Fruit fly (Drosophila melanogaster) whole organism, embryonic: Measurements from ENCODE around the gene Spn38F.

Experiments used
- ATbp ChIP-seq: fragments of 200-800 bp; sonication (Bioruptor generic); optimal IDR thresholded peaks from 2 replicates; lab custom pipeline; 2017; ENCODE audit warnings: missing biosample characterization, mild to moderate bottlenecking, missing genetic modification characterization, missing genetic modification reagents
- Ada2b ChIP-seq: fragments of 200-800 bp; sonication (Bioruptor generic); IDR thresholded peaks from 2 replicates; pipeline ENCODE4 v1.3.6; 2022; ENCODE audit warnings: missing biosample characterization, missing genetic modification characterization
- B-H1 ChIP-seq: fragments of 200-800 bp; sonication (Bioruptor generic); IDR thresholded peaks from 3 replicates; pipeline ENCODE4 v1.3.6; 2022; ENCODE audit warnings: missing biosample characterization, missing genetic modification characterization
- Bgb ChIP-seq: fragments of 200-800 bp; sonication (Bioruptor generic); IDR thresholded peaks from 2 replicates; pipeline ENCODE4 v1.3.6; 2022; ENCODE audit warnings: missing biosample characterization, missing genetic modification characterization; ENCODE audit not compliant: partially characterized antibody
- CG10431 ChIP-seq: fragments of 200-800 bp; sonication (Bioruptor generic); optimal IDR thresholded peaks from 3 replicates; lab custom pipeline; 2018; ENCODE audit warnings: missing biosample characterization, mild to moderate bottlenecking, missing genetic modification characterization
- CG10462 ChIP-seq: fragments of 200-800 bp; sonication (Bioruptor generic); optimal IDR thresholded peaks from 2 replicates; lab custom pipeline; 2016; ENCODE audit warnings: missing biosample characterization, missing genetic modification characterization
- CG10543 ChIP-seq: fragments of 200-800 bp; sonication (Bioruptor generic); optimal IDR thresholded peaks from 3 replicates; lab custom pipeline; 2017; ENCODE audit warnings: missing biosample characterization, mild to moderate bottlenecking, missing genetic modification characterization, moderate library complexity
- CG10959 ChIP-seq: fragments of 200-800 bp; sonication (Bioruptor generic); IDR thresholded peaks from 2 replicates; pipeline ENCODE4 v1.3.6; 2022; ENCODE audit warnings: missing biosample characterization, missing genetic modification characterization
- CG11696 ChIP-seq: fragments of 200-800 bp; sonication (Bioruptor generic); IDR thresholded peaks from 2 replicates; pipeline ENCODE4 v1.3.6; 2022; ENCODE audit warnings: missing biosample characterization, missing genetic modification characterization
- CG1529 ChIP-seq: fragments of 200-800 bp; sonication (Bioruptor generic); optimal IDR thresholded peaks from 3 replicates; lab custom pipeline; 2018; ENCODE audit warnings: missing biosample characterization, missing genetic modification characterization
- CG15696 ChIP-seq: fragments of 200-800 bp; sonication (Bioruptor generic); optimal IDR thresholded peaks from 2 replicates; lab custom pipeline; 2019; ENCODE audit warnings: missing biosample characterization, mild to moderate bottlenecking, missing genetic modification characterization, moderate library complexity
- CG18476 ChIP-seq: fragments of 200-800 bp; sonication (Bioruptor generic); optimal IDR thresholded peaks from 2 replicates; lab custom pipeline; 2016; ENCODE audit warnings: missing biosample characterization, mild to moderate bottlenecking, missing genetic modification characterization
- CG31441 ChIP-seq: fragments of 200-800 bp; sonication (Bioruptor generic); IDR thresholded peaks from 2 replicates; pipeline ENCODE4 v1.3.6; 2022; ENCODE audit warnings: missing biosample characterization, missing genetic modification characterization
- CG34422 ChIP-seq: fragments of 200-800 bp; sonication (Bioruptor generic); IDR thresholded peaks from 3 replicates; pipeline ENCODE4 v1.3.6; 2022; ENCODE audit warnings: missing biosample characterization, missing genetic modification characterization
- CG6683 ChIP-seq: fragments of 200-800 bp; sonication (Bioruptor generic); optimal IDR thresholded peaks from 2 replicates; lab custom pipeline; 2017; ENCODE audit warnings: missing biosample characterization, mild to moderate bottlenecking, missing genetic modification characterization, missing genetic modification reagents
- CG6813 ChIP-seq: fragments of 200-800 bp; sonication (Bioruptor generic); optimal IDR thresholded peaks from 2 replicates; lab custom pipeline; 2017; ENCODE audit warnings: missing biosample characterization, missing genetic modification characterization, mild to moderate bottlenecking, moderate library complexity, missing genetic modification reagents
- CG7357 ChIP-seq: fragments of 200-800 bp; sonication (Bioruptor generic); IDR thresholded peaks from 3 replicates; pipeline ENCODE4 v1.3.6; 2022; ENCODE audit warnings: missing biosample characterization, missing genetic modification characterization
- CG9215 ChIP-seq: fragments of 200-800 bp; sonication (Bioruptor generic); IDR thresholded peaks from 2 replicates; pipeline ENCODE4 v1.3.6; 2022; ENCODE audit warnings: missing biosample characterization, missing genetic modification characterization
- CkIIα-i1 ChIP-seq: fragments of 200-800 bp; sonication (Bioruptor generic); IDR thresholded peaks from 2 replicates; pipeline ENCODE4 v1.3.6; 2022; ENCODE audit warnings: missing biosample characterization, missing genetic modification characterization
- Dll ChIP-seq: fragments of 200-800 bp; sonication (Bioruptor generic); IDR thresholded peaks from 4 replicates; pipeline ENCODE4 v1.3.6; 2022; ENCODE audit warnings: missing biosample characterization, missing genetic modification characterization; ENCODE audit not compliant: partially characterized antibody
- Dref ChIP-seq: fragments of 200-800 bp; sonication (Bioruptor generic); IDR thresholded peaks from 2 replicates; pipeline ENCODE4 v1.3.6; 2022; ENCODE audit warnings: missing biosample characterization, missing genetic modification characterization
- Gsc ChIP-seq: fragments of 200-800 bp; sonication (Bioruptor generic); IDR thresholded peaks from 2 replicates; pipeline ENCODE4 v1.3.6; 2022; ENCODE audit warnings: missing biosample characterization, missing genetic modification characterization
- HHEX ChIP-seq: fragments of 200-800 bp; sonication (Bioruptor generic); optimal IDR thresholded peaks from 3 replicates; lab custom pipeline; 2017; ENCODE audit warnings: missing biosample characterization, mild to moderate bottlenecking, missing genetic modification characterization, missing genetic modification reagents
- Hand ChIP-seq: fragments of 200-800 bp; sonication (Bioruptor generic); optimal IDR thresholded peaks from 2 replicates; lab custom pipeline; 2017; ENCODE audit warnings: mild to moderate bottlenecking, missing biosample characterization, missing genetic modification reagents, missing genetic modification characterization
- Hsf ChIP-seq: fragments of 200-800 bp; sonication (Bioruptor generic); optimal IDR thresholded peaks from 3 replicates; lab custom pipeline; 2016; ENCODE audit warnings: missing biosample characterization, missing genetic modification characterization
- Nf-YA ChIP-seq: fragments of 200-800 bp; sonication (Bioruptor generic); IDR thresholded peaks from 2 replicates; pipeline ENCODE4 v1.3.6; 2022; ENCODE audit warnings: missing biosample characterization, missing genetic modification characterization
- Oaz ChIP-seq: fragments of 200-800 bp; sonication (Bioruptor generic); IDR thresholded peaks from 2 replicates; pipeline ENCODE4 v1.3.6; 2022; ENCODE audit warnings: missing biosample characterization, missing genetic modification characterization
- Optix ChIP-seq: fragments of 200-800 bp; sonication (Bioruptor generic); IDR thresholded peaks from 3 replicates; pipeline ENCODE4 v1.3.6; 2022; ENCODE audit warnings: missing biosample characterization, missing genetic modification characterization
- Sin3A ChIP-seq: fragments of >200 bp; optimal IDR thresholded peaks from 2 replicates; lab custom pipeline; 2018
- TFAM ChIP-seq: fragments of 200-800 bp; sonication (Bioruptor generic); optimal IDR thresholded peaks from 2 replicates; lab custom pipeline; 2017; ENCODE audit warnings: missing biosample characterization, missing genetic modification characterization, inconsistent platforms
- Tbp ChIP-seq: fragments of >200 bp; optimal IDR thresholded peaks from 2 replicates; lab custom pipeline; 2018; ENCODE audit warnings: missing biosample characterization, missing genetic modification characterization
- Xrp1 ChIP-seq: fragments of 200-800 bp; sonication (Bioruptor generic); IDR thresholded peaks from 2 replicates; pipeline ENCODE4 v1.3.6; 2022; ENCODE audit warnings: missing biosample characterization, missing genetic modification characterization
- cas ChIP-seq: fragments of 200-800 bp; sonication (Bioruptor generic); IDR thresholded peaks from 2 replicates; pipeline ENCODE4 v1.3.6; 2022; ENCODE audit warnings: missing biosample characterization, missing genetic modification characterization
- caup ChIP-seq: fragments of 200-800 bp; sonication (Bioruptor generic); optimal IDR thresholded peaks from 3 replicates; lab custom pipeline; 2017; ENCODE audit warnings: missing biosample characterization, mild to moderate bottlenecking, missing genetic modification characterization, moderate library complexity; ENCODE audit not compliant: severe bottlenecking
- crp ChIP-seq, 2 experiments: fragments of 200-800 bp; sonication (Bioruptor generic); optimal IDR thresholded peaks; 2 replicates in 1 of 2; 3 replicates in 1 of 2; lab custom pipeline; 2017; ENCODE audit warnings: missing biosample characterization in 2 of 2, missing genetic modification characterization in 2 of 2, mild to moderate bottlenecking in 1 of 2, moderate library complexity in 1 of 2
- disco-r ChIP-seq: fragments of 200-800 bp; sonication (Bioruptor generic); optimal IDR thresholded peaks from 2 replicates; lab custom pipeline; 2016; ENCODE audit warnings: missing biosample characterization, missing genetic modification characterization
- dmrt11E ChIP-seq: fragments of 200-800 bp; sonication (Bioruptor generic); optimal IDR thresholded peaks from 3 replicates; lab custom pipeline; 2018; ENCODE audit warnings: missing biosample characterization, mild to moderate bottlenecking, missing genetic modification characterization, moderate library complexity
- emc ChIP-seq: fragments of 200-800 bp; sonication (Bioruptor generic); optimal IDR thresholded peaks from 2 replicates; lab custom pipeline; 2016; ENCODE audit warnings: missing biosample characterization, missing genetic modification characterization
- eyg ChIP-seq: fragments of 200-800 bp; sonication (Bioruptor generic); optimal IDR thresholded peaks from 3 replicates; lab custom pipeline; 2016; ENCODE audit warnings: missing biosample characterization, missing genetic modification characterization
- fd64A ChIP-seq: fragments of 200-800 bp; sonication (Bioruptor generic); optimal IDR thresholded peaks from 3 replicates; lab custom pipeline; 2018; ENCODE audit warnings: missing biosample characterization, mild to moderate bottlenecking, missing genetic modification characterization
- maf-S ChIP-seq: fragments of 200-800 bp; sonication (Bioruptor generic); optimal IDR thresholded peaks from 2 replicates; lab custom pipeline; 2016; ENCODE audit warnings: missing biosample characterization, missing genetic modification characterization
- nom ChIP-seq: fragments of 200-800 bp; sonication (Bioruptor generic); optimal IDR thresholded peaks from 2 replicates; lab custom pipeline; 2017; ENCODE audit warnings: missing biosample characterization, missing genetic modification characterization, mild to moderate bottlenecking, moderate library complexity, missing genetic modification reagents
- odd ChIP-seq: fragments of 200-800 bp; sonication (Bioruptor generic); optimal IDR thresholded peaks from 2 replicates; lab custom pipeline; 2017; ENCODE audit warnings: missing biosample characterization, mild to moderate bottlenecking, missing genetic modification characterization
- rib ChIP-seq: fragments of 200-800 bp; sonication (Bioruptor generic); IDR thresholded peaks from 2 replicates; pipeline ENCODE4 v1.3.6; 2022; ENCODE audit warnings: missing biosample characterization, missing genetic modification characterization
- row ChIP-seq: fragments of 200-800 bp; sonication (Bioruptor generic); IDR thresholded peaks from 3 replicates; pipeline ENCODE4 v1.3.6; 2022; ENCODE audit warnings: missing biosample characterization, missing genetic modification characterization
- salm ChIP-seq: fragments of 200-800 bp; sonication (Bioruptor generic); optimal IDR thresholded peaks from 2 replicates; lab custom pipeline; 2018; ENCODE audit warnings: missing biosample characterization, mild to moderate bottlenecking, missing genetic modification characterization
- trh ChIP-seq: fragments of 200-800 bp; sonication (Bioruptor generic); optimal IDR thresholded peaks from 2 replicates; lab custom pipeline; 2016; ENCODE audit warnings: missing biosample characterization, missing genetic modification characterization
- vvl ChIP-seq: fragments of 200-800 bp; sonication (Bioruptor generic); IDR thresholded peaks from 2 replicates; pipeline ENCODE4 v1.3.6; 2022; ENCODE audit warnings: missing biosample characterization, missing genetic modification characterization
- z ChIP-seq: fragments of 200-800 bp; sonication (Bioruptor generic); IDR thresholded peaks from 3 replicates; pipeline ENCODE4 v1.3.6; 2022; ENCODE audit warnings: missing biosample characterization, missing genetic modification characterization

The Spn38F gene

DNA sequence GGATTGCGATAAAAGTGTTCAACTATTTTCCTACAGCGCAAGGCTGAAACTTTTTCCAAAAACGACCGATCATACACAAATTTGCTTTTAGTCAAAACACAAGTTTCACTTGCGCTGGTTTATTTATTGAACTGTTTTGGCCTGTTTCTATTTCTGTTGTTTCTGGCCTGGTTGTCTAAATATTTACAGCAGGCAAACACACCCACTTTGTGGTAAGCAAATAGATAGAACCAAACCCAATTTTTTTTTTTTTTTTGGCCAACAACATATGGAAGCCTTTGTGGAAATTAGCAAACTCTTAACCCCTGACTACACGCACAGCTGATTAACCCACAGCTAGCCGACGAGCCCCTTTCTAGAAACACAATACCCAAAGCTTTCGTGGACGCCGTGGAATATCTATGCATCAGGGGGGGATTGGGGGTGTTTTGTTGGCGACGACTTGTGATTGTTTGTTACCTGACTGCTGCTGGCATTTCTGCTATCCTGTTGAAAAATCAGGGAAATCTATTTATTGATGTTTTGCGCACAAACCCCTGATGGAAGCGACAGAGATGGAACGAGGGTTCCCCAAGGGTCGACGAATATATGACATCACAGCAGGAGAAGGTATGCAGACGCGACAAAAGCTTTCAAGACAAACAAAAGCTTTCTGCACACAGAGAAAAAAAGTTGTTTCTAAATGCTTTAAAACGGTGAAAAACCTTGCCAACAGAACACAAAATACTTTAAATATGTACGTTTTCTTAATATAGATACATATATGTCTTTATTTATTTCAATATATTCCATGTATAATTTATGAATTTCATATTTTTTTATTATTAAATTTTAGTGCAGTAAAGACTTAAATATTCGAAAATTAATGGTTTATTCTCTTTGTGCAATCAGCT lies 29.9 kb downstream of the Spn38F start (continued):
- TF ChIP-seq Gsc (no peak), CG11696 (GFP tag; lab: Robert Waterston, UW) (no peak), ATbp (GFP tag; lab: Kevin White, UChicago) (peak; percentile 80), B-H1 (peak; percentile 24; the same call in 1 of the 3 replicates), Hsf (GFP tag; lab: Kevin White, UChicago) (no peak), eyg (GFP tag; lab: Kevin White, UChicago) (peak; percentile 52), Xrp1 (peak; percentile 69), Optix (GFP tag; lab: Robert Waterston, UW) (0 out of 3 replicates have a peak, but pooled peaks have one; percentile 10), CG18476 (peak; percentile 6), CG10543 (GFP tag; lab: Kevin White, UChicago) (peak; percentile 19), CkIIα-i1 (GFP tag; lab: Robert Waterston, UW) (no peak), CG15696 (no peak), Hand (GFP tag; lab: Kevin White, UChicago) (peak; percentile 68), z (GFP tag; lab: Robert Waterston, UW) (no peak), Oaz (GFP tag; lab: Robert Waterston, UW) (0 out of 2 replicates have a peak, but pooled peaks have one; percentile 36), fd64A (no peak), Nf-YA (GFP tag; lab: Robert Waterston, UW) (no peak), emc (GFP tag; lab: Kevin White, UChicago) (peak; percentile 15), CG10431 (GFP tag; lab: Kevin White, UChicago) (no peak), row (GFP tag; lab: Robert Waterston, UW) (peak; percentile 85), Dref (GFP tag; lab: Robert Waterston, UW) (no peak), HHEX (GFP tag; lab: Kevin White, UChicago) (peak; percentile 68), TFAM (no peak), dmrt11E (tag; lab: Kevin White, UChicago) (no peak), CG9215 (GFP tag; lab: Robert Waterston, UW) (peak; percentile 36; the same call in 1 of the 2 replicates), disco-r (no peak), Tbp (GFP tag; lab: Kevin White, UChicago) (no peak), vvl (GFP tag; lab: Robert Waterston, UW) (peak; percentile 75), CG10959 (GFP tag; lab: Robert Waterston, UW) (no peak), odd (GFP tag; lab: Kevin White, UChicago) (peak; percentile 41), Sin3A (lab: Kevin White, UChicago) (no peak), CG7357 (no peak), CG6813 (GFP tag; lab: Kevin White, UChicago) (peak; percentile 73), CG6683 (GFP tag; lab: Kevin White, UChicago) (peak; percentile 13), salm (tag; lab: Kevin White, UChicago) (peak; percentile 13), Ada2b (peak; percentile 39; the same call in 1 of the 2 replicates), CG34422 (GFP tag; lab: Robert Waterston, UW) (no peak), caup (peak; percentile 74), CG31441 (GFP tag; lab: Robert Waterston, UW) (peak; percentile 53), CG10462 (GFP tag; lab: Kevin White, UChicago) (no peak), Dll (GFP tag; lab: Robert Waterston, UW) (no peak), nom (GFP tag; lab: Kevin White, UChicago) (no peak), Bgb (GFP tag; lab: Robert Waterston, UW) (no peak), crp (GFP tag; optimal IDR thresholded peaks at IDR 0.05; lab: Kevin White, UChicago) (no peak), trh (GFP tag; lab: Kevin White, UChicago) (no peak), maf-S (GFP tag; lab: Kevin White, UChicago) (no peak), rib (GFP tag; lab: Robert Waterston, UW) (no peak), CG1529 (GFP tag; lab: Kevin White, UChicago) (no peak), cas (no peak)
